Worm (Caenorhabditis elegans) whole organism, young adult: ENCODE results near the gene Y42H9AR.4.

Experiments
- Y56A3A.18 ChIP-seq: fragments of 200-800 bp; sonication (Bioruptor generic); IDR thresholded peaks from 2 replicates; pipeline ENCODE4 v1.3.6; 2022; ENCODE audit warnings: missing genetic modification reagents, missing genetic modification characterization, missing compliant biosample characterization
- akir-1 ChIP-seq: fragments of 200-800 bp; sonication (Bioruptor generic); optimal IDR thresholded peaks from 2 replicates; lab custom pipeline; 2018; ENCODE audit warnings: mild to moderate bottlenecking, missing genetic modification characterization, moderate library complexity, missing compliant biosample characterization
- hlh-26 ChIP-seq: fragments of 200-800 bp; sonication (Bioruptor generic); conservative IDR thresholded peaks from 2 replicates; pipeline ENCODE4 v1.3.6; 2022; ENCODE audit warnings: missing genetic modification reagents, missing genetic modification characterization, missing compliant biosample characterization
- let-526 ChIP-seq: fragments of 200-800 bp; sonication (Bioruptor generic); IDR thresholded peaks from 2 replicates; pipeline ENCODE4 v1.3.6; 2022; ENCODE audit warnings: missing genetic modification reagents, missing genetic modification characterization, missing compliant biosample characterization
- let-607 ChIP-seq, 2 experiments: fragments of 200-800 bp in 1 of 2; sonication (Bioruptor generic) in 1 of 2; sonication (generic microtip) in 1 of 2; optimal IDR thresholded peaks; 2 replicates each; lab custom pipeline; 2016 to 2018; ENCODE audit warnings: mild to moderate bottlenecking in 2 of 2, missing compliant biosample characterization in 2 of 2, missing genetic modification characterization in 2 of 2, moderate library complexity in 2 of 2, missing genotype in 1 of 2
- lin-26 ChIP-seq: fragments of 200-800 bp; sonication (Bioruptor generic); IDR thresholded peaks from 2 replicates; pipeline ENCODE4 v1.3.6; 2022; ENCODE audit warnings: missing genetic modification reagents, missing genetic modification characterization, missing compliant biosample characterization
- lsy-27 ChIP-seq: sonication (generic microtip); optimal IDR thresholded peaks from 2 replicates; lab custom pipeline; 2017; ENCODE audit warnings: missing genetic modification characterization, mild to moderate bottlenecking, missing compliant biosample characterization, antibody characterized with exemption, missing genotype, borderline replicate concordance; ENCODE audit not compliant: insufficient read depth
- madf-8 ChIP-seq: fragments of 200-800 bp; sonication (Bioruptor generic); conservative IDR thresholded peaks from 2 replicates; pipeline ENCODE4 v1.3.6; 2022; ENCODE audit warnings: missing genetic modification reagents, missing genetic modification characterization, missing compliant biosample characterization
- nfya-1 ChIP-seq: sonication (generic microtip); optimal IDR thresholded peaks from 2 replicates; lab custom pipeline; 2017; ENCODE audit warnings: antibody characterized with exemption, missing compliant biosample characterization, missing genetic modification characterization, borderline replicate concordance; ENCODE audit not compliant: insufficient read depth
- snpc-4 ChIP-seq, 5 experiments: fragments of 150-350 bp in 1 of 5; sonication (generic microtip) in 4 of 5; optimal IDR thresholded peaks; 2 replicates each; lab custom pipeline; 2014 to 2018; ENCODE audit warnings: missing genetic modification characterization in 5 of 5, missing biosample characterization in 3 of 5, antibody characterized with exemption in 2 of 5, mild to moderate bottlenecking in 2 of 5, missing compliant biosample characterization in 2 of 5, missing genotype in 2 of 5, moderate library complexity in 2 of 5, missing genetic modification reagents in 1 of 5
- tlf-1 ChIP-seq: fragments of 200-800 bp; sonication (Bioruptor generic); optimal IDR thresholded peaks from 2 replicates; lab custom pipeline; 2018; ENCODE audit warnings: mild to moderate bottlenecking, missing genetic modification characterization, missing compliant biosample characterization

ce11 chrIV:8096375-8096774 lies 15.6 kb downstream of the Y42H9AR.4 start:
- no peak for TF ChIP-seq let-607 (tag; optimal IDR thresholded peaks at IDR 0.05; lab: Kevin White, UChicago)
- no peak for TF ChIP-seq madf-8 (GFP tag; lab: Robert Waterston, UW)
- no peak for TF ChIP-seq tlf-1 (GFP tag; lab: Kevin White, UChicago)
- TF ChIP-seq let-526 (GFP tag; lab: Robert Waterston, UW) = no peak
- no peak for TF ChIP-seq Y56A3A.18 (GFP tag; lab: Robert Waterston, UW)
- TF ChIP-seq lsy-27 (tag; lab: Kevin White, UChicago) = no peak
- TF ChIP-seq nfya-1 (tag; lab: Kevin White, UChicago) = no peak
- no peak for TF ChIP-seq snpc-4 (GFP tag; optimal IDR thresholded peaks at IDR 0.05; lab: Kevin White, UChicago)
- TF ChIP-seq snpc-4 (tag; optimal IDR thresholded peaks at IDR 0.05; lab: Kevin White, UChicago) = no peak
- no peak for TF ChIP-seq lin-26 (GFP tag; lab: Robert Waterston, UW)
- no peak for TF ChIP-seq akir-1
- TF ChIP-seq hlh-26 (GFP tag; lab: Robert Waterston, UW) = no peak
